Worm (Caenorhabditis elegans) whole organism, L4 larva: ENCODE measurements around the gene C14A4.9.

ENCODE experiments used
- aha-1 ChIP-seq: fragments of 150-350 bp; peaks from one replicate; lab custom pipeline; 2014; ENCODE audit warnings: missing biosample characterization, missing genetic modification characterization
- lsy-2 ChIP-seq, 2 experiments: fragments of 150-350 bp in 1 of 2; sonication (generic microtip) in 1 of 2; optimal IDR thresholded peaks; 2 replicates each; lab custom pipeline; 2014 to 2017; ENCODE audit warnings: missing biosample characterization in 2 of 2, missing genetic modification characterization in 2 of 2
- nhr-25 ChIP-seq: sonication (generic microtip); optimal IDR thresholded peaks from 2 replicates; lab custom pipeline; 2017; ENCODE audit warnings: missing genetic modification characterization, mild to moderate bottlenecking, missing compliant biosample characterization, antibody characterized with exemption, moderate library complexity, borderline replicate concordance; ENCODE audit not compliant: insufficient read depth

ce11 chrII:10598039-10598438 is 1.1 kb upstream of the C14A4.9 start, which contains the start of gene C14A4.8:
- no peak for TF ChIP-seq lsy-2 (tag; optimal IDR thresholded peaks at IDR 0.05; lab: Kevin White, UChicago)
- no peak for TF ChIP-seq nhr-25 (tag; lab: Kevin White, UChicago)
- TF ChIP-seq aha-1 (tag; lab: Kevin White, UChicago) = no peak
